Fruit fly (Drosophila melanogaster): ENCODE measurements around the gene Cnep1r2.

- TF ChIP-seq CG34367 (tag; optimal IDR thresholded peaks at IDR 0.05) (no peak), Pif1A (GFP tag; optimal IDR thresholded peaks at IDR 0.05) (no peak), CG8301 (tag; optimal IDR thresholded peaks at IDR 0.05) (no peak), CG9948 (tag; optimal IDR thresholded peaks at IDR 0.05) (no peak), CG32121 (GFP tag; IDR thresholded peaks at IDR 0.05) (no peak), Ets98B (GFP tag; IDR thresholded peaks at IDR 0.05) (no peak), CG17806 (tag; optimal IDR thresholded peaks at IDR 0.05) (no peak)
Measured at dm6 chr3L:10669592-10670400, 31.9 kb downstream of the Cnep1r2 start.

Data from whole organism, pupa.